Worm (Caenorhabditis elegans) whole organism, L2 larva: Measurements from ENCODE around the gene rin-1.

Experiments used
- ama-1 ChIP-seq: fragments of 150-350 bp; optimal IDR thresholded peaks from 2 replicates; lab custom pipeline; 2018; ENCODE audit warnings: inconsistent platforms
- ceh-16 ChIP-seq: fragments of 150-350 bp; optimal IDR thresholded peaks from 2 replicates; lab custom pipeline; 2014; ENCODE audit warnings: missing biosample characterization, missing genetic modification characterization
- ceh-82 ChIP-seq: fragments of 150-350 bp; optimal IDR thresholded peaks from 2 replicates; lab custom pipeline; 2014; ENCODE audit warnings: missing biosample characterization, missing genetic modification characterization
- elt-3 ChIP-seq: sonication (generic microtip); optimal IDR thresholded peaks from 2 replicates; lab custom pipeline; 2017; ENCODE audit warnings: missing biosample characterization, missing genetic modification characterization
- fos-1 ChIP-seq: fragments of 150-350 bp; optimal IDR thresholded peaks from 2 replicates; lab custom pipeline; 2014; ENCODE audit warnings: missing biosample characterization, missing genetic modification characterization
- lin-39 ChIP-seq: fragments of 150-350 bp; optimal IDR thresholded peaks from 2 replicates; lab custom pipeline; 2014; ENCODE audit warnings: missing biosample characterization, missing genetic modification reagents, missing genetic modification characterization
- mdl-1 ChIP-seq, 2 experiments: fragments of 150-350 bp in 1 of 2; sonication (generic microtip) in 1 of 2; optimal IDR thresholded peaks; 2 replicates each; lab custom pipeline; 2017; ENCODE audit warnings: missing biosample characterization in 2 of 2, missing genetic modification characterization in 2 of 2
- nhr-10 ChIP-seq: sonication (generic microtip); optimal IDR thresholded peaks from 2 replicates; lab custom pipeline; 2017; ENCODE audit warnings: missing biosample characterization, missing genetic modification characterization
- nhr-11 ChIP-seq: fragments of 150-350 bp; optimal IDR thresholded peaks from 2 replicates; lab custom pipeline; 2014; ENCODE audit warnings: missing biosample characterization, missing genetic modification characterization
- nhr-12 ChIP-seq: fragments of 150-350 bp; optimal IDR thresholded peaks from 2 replicates; lab custom pipeline; 2014; ENCODE audit warnings: missing biosample characterization, missing genetic modification characterization
- nhr-237 ChIP-seq: fragments of 150-350 bp; optimal IDR thresholded peaks from 2 replicates; lab custom pipeline; 2014; ENCODE audit warnings: missing biosample characterization, missing genetic modification characterization
- nhr-77 ChIP-seq: fragments of 150-350 bp; optimal IDR thresholded peaks from 2 replicates; lab custom pipeline; 2014; ENCODE audit warnings: missing biosample characterization, missing genetic modification characterization
- peb-1 ChIP-seq: fragments of 150-350 bp; optimal IDR thresholded peaks from 2 replicates; lab custom pipeline; 2014; ENCODE audit warnings: missing biosample characterization, missing genetic modification characterization
- unc-62 ChIP-seq: fragments of 150-350 bp; optimal IDR thresholded peaks from 2 replicates; lab custom pipeline; 2014; ENCODE audit warnings: missing biosample characterization, missing genetic modification reagents, missing genetic modification characterization

DNA sequence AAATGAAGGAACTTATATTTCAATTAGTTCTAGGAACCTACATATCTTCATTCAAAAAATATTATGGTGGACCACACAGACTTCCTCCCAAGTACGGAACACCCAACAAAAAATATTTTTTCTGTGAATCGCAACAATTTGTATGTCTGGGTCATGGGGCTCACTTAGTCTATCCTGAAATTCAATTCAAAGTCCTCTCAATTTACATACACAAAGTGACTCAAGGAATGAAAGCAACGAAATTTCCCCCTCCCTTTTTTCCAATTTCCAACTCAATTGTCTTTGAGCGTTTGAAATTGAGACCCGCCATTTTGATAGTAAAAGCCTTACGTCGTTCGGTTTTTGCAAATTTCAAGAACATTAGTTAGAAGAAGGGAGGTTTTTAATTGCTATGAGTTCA, 44.0 kb upstream of the rin-1 start:
- TF ChIP-seq nhr-77 (tag; lab: Kevin White, UChicago): no peak
- TF ChIP-seq fos-1 (tag; lab: Kevin White, UChicago): no peak
- no peak for TF ChIP-seq mdl-1 (tag; optimal IDR thresholded peaks at IDR 0.05; lab: Kevin White, UChicago)
- TF ChIP-seq nhr-11 (tag; lab: Kevin White, UChicago): no peak
- no peak for TF ChIP-seq peb-1 (tag; lab: Kevin White, UChicago)
- TF ChIP-seq ceh-82: no peak
- TF ChIP-seq unc-62 (GFP tag; lab: Kevin White, UChicago): no peak
- no peak for TF ChIP-seq ceh-16
- TF ChIP-seq nhr-10 (tag; lab: Kevin White, UChicago): no peak
- no peak for TF ChIP-seq elt-3 (tag; lab: Kevin White, UChicago)
- TF ChIP-seq nhr-237 (tag; lab: Kevin White, UChicago): no peak
- no peak for TF ChIP-seq lin-39 (tag; lab: Kevin White, UChicago)
- no peak for TF ChIP-seq nhr-12 (tag; lab: Kevin White, UChicago)
- TF ChIP-seq ama-1 (lab: Kevin White, UChicago): no peak
